Worm (Caenorhabditis elegans) whole organism, L4/young adult: Measurements from ENCODE around the gene fbxa-6.

Experiments used
- dao-5 ChIP-seq: sonication (generic microtip); optimal IDR thresholded peaks from 2 replicates; lab custom pipeline; 2016; ENCODE audit warnings: missing genotype, missing genetic modification characterization, moderate library complexity, missing compliant biosample characterization
- him-1 ChIP-seq: sonication (generic microtip); optimal IDR thresholded peaks from 2 replicates; lab custom pipeline; 2016; ENCODE audit warnings: missing genotype, missing genetic modification reagents, missing genetic modification characterization, missing compliant biosample characterization

- no peak for TF ChIP-seq him-1 (tag; lab: Kevin White, UChicago)
- TF ChIP-seq dao-5 (tag; lab: Kevin White, UChicago), result no peak
Measured at ce11 chrIII:29626-30025, 26.7 kb upstream of the fbxa-6 start.
